Fruit fly (Drosophila melanogaster) whole organism, embryonic: ENCODE data around the gene CaMKI.

Source experiments
- Blimp-1 ChIP-seq: fragments of 200-800 bp; sonication (Bioruptor generic); optimal IDR thresholded peaks from 3 replicates; lab custom pipeline; 2018; ENCODE audit warnings: missing biosample characterization, missing genetic modification characterization, mild to moderate bottlenecking, moderate library complexity, missing genetic modification reagents
- Dll ChIP-seq: fragments of 200-800 bp; sonication (Bioruptor generic); IDR thresholded peaks from 4 replicates; pipeline ENCODE4 v1.3.6; 2022; ENCODE audit warnings: missing biosample characterization, missing genetic modification characterization; ENCODE audit not compliant: partially characterized antibody
- Elba2 ChIP-seq: fragments of 200-800 bp; sonication (Bioruptor generic); optimal IDR thresholded peaks from 3 replicates; lab custom pipeline; 2016; ENCODE audit warnings: missing biosample characterization, missing genetic modification characterization
- Kr ChIP-seq: fragments of 200-800 bp; sonication (Bioruptor generic); optimal IDR thresholded peaks from 2 replicates; lab custom pipeline; 2017; ENCODE audit warnings: missing biosample characterization, mild to moderate bottlenecking, missing genetic modification characterization
- Meics ChIP-seq: fragments of 200-800 bp; sonication (Bioruptor generic); optimal IDR thresholded peaks from 2 replicates; lab custom pipeline; 2017; ENCODE audit warnings: missing biosample characterization, mild to moderate bottlenecking, missing genetic modification characterization
- Spps ChIP-seq: fragments of 200-800 bp; sonication (Bioruptor generic); optimal IDR thresholded peaks from 2 replicates; lab custom pipeline; 2018; ENCODE audit warnings: missing biosample characterization, mild to moderate bottlenecking, missing genetic modification characterization
- al ChIP-seq: fragments of 200-800 bp; sonication (Bioruptor generic); IDR thresholded peaks from 2 replicates; pipeline ENCODE4 v1.3.6; 2022; ENCODE audit warnings: missing biosample characterization, missing genetic modification characterization
- h ChIP-seq: fragments of >200 bp; optimal IDR thresholded peaks from 2 replicates; lab custom pipeline; 2017
- lilli ChIP-seq: fragments of 200-800 bp; sonication (Bioruptor generic); optimal IDR thresholded peaks from 3 replicates; lab custom pipeline; 2016; ENCODE audit warnings: missing biosample characterization, missing genetic modification characterization
- nau ChIP-seq: fragments of 200-800 bp; sonication (Bioruptor generic); optimal IDR thresholded peaks from 3 replicates; lab custom pipeline; 2017; ENCODE audit warnings: missing biosample characterization, mild to moderate bottlenecking, missing genetic modification characterization, missing genetic modification reagents
- nerfin-2 ChIP-seq: fragments of 200-800 bp; sonication (Bioruptor generic); IDR thresholded peaks from 2 replicates; pipeline ENCODE4 v1.3.6; 2022; ENCODE audit warnings: missing biosample characterization, missing genetic modification characterization; ENCODE audit not compliant: partially characterized antibody
- pan ChIP-seq, 4 experiments: fragments of >200 bp in 3 of 4; fragments of 200-800 bp in 1 of 4; sonication (Bioruptor generic) in 1 of 4; optimal IDR thresholded peaks in 3 of 4; IDR thresholded peaks in 1 of 4; 2 replicates each; pipeline versions ENCODE4 v1.3.6 to Lab custom; 2017 to 2022; ENCODE audit warnings: missing biosample characterization in 2 of 4, missing genetic modification characterization in 2 of 4, mixed read lengths in 1 of 4

DNA sequence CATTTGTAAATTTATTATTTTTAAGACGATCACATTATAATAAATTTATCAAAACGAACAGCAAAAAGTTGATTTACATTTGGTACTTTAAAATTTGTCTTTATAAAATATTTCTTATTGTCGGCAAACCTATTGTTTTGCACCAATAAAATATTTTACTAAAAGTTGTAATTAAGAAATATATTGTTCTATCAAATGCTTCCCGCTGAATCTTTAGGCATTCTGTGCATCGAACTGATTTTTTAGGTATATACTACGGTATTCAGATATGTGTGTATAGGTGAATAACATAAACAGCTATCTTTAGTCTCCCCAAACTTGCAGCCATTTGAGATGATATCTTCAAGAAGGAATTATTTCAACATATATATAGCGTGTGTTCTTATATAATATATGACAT lies 40.5 kb downstream of the CaMKI start:
- TF ChIP-seq h (lab: Kevin White, UChicago), result no peak
- no peak for TF ChIP-seq Kr (GFP tag; lab: Kevin White, UChicago)
- TF ChIP-seq Dll (GFP tag; lab: Robert Waterston, UW), result no peak
- no peak for TF ChIP-seq Elba2 (GFP tag; lab: Kevin White, UChicago)
- TF ChIP-seq Blimp-1 (GFP tag; lab: Kevin White, UChicago), result no peak
- no peak for TF ChIP-seq pan (optimal IDR thresholded peaks at IDR 0.05; lab: Kevin White, UChicago)
- no peak for TF ChIP-seq pan (GFP tag; optimal IDR thresholded peaks at IDR 0.05 in 1 of 2, IDR thresholded peaks at IDR 0.05 in 1 of 2)
- no peak for TF ChIP-seq Meics
- TF ChIP-seq nerfin-2 (GFP tag; lab: Robert Waterston, UW), result no peak
- no peak for TF ChIP-seq nau
- TF ChIP-seq al (GFP tag; lab: Robert Waterston, UW), result no peak
- TF ChIP-seq lilli (GFP tag; lab: Kevin White, UChicago), result no peak
- no peak for TF ChIP-seq Spps (tag; lab: Kevin White, UChicago)
